Worm (Caenorhabditis elegans) whole organism, young adult: ENCODE data around the gene C11G10.1.

ENCODE experiments used
- B0336.3 ChIP-seq: fragments of 200-800 bp; sonication (Bioruptor generic); IDR thresholded peaks from 2 replicates; pipeline ENCODE4 v1.3.6; 2022; ENCODE audit warnings: missing genetic modification characterization, missing compliant biosample characterization
- C17E4.6 ChIP-seq: fragments of 200-800 bp; sonication (Bioruptor generic); IDR thresholded peaks from 2 replicates; pipeline ENCODE4 v1.3.6; 2022; ENCODE audit warnings: missing genetic modification reagents, missing genetic modification characterization, missing compliant biosample characterization
- F33H1.4 ChIP-seq: fragments of 200-800 bp; sonication (Bioruptor generic); IDR thresholded peaks from 2 replicates; pipeline ENCODE4 v1.3.6; 2022; ENCODE audit warnings: missing genetic modification reagents, missing genetic modification characterization, missing compliant biosample characterization
- F49E8.2 ChIP-seq: sonication (generic microtip); optimal IDR thresholded peaks from 3 replicates; lab custom pipeline; 2017; ENCODE audit warnings: missing genetic modification characterization, mild to moderate bottlenecking, missing compliant biosample characterization, antibody characterized with exemption, moderate library complexity; ENCODE audit not compliant: insufficient read depth
- F52B5.7 ChIP-seq: sonication (generic microtip); optimal IDR thresholded peaks from 2 replicates; lab custom pipeline; 2016; ENCODE audit warnings: mild to moderate bottlenecking, missing genetic modification characterization, missing compliant biosample characterization
- F57A8.1 ChIP-seq: fragments of 200-800 bp; sonication (Bioruptor generic); optimal IDR thresholded peaks from 2 replicates; lab custom pipeline; 2018; ENCODE audit warnings: mild to moderate bottlenecking, missing genetic modification characterization, moderate library complexity, missing compliant biosample characterization
- F57C9.4 ChIP-seq: sonication (generic microtip); optimal IDR thresholded peaks from 2 replicates; lab custom pipeline; 2017; ENCODE audit warnings: mild to moderate bottlenecking, missing genetic modification characterization, missing compliant biosample characterization
- K12H6.12 ChIP-seq: fragments of 200-800 bp; sonication (Bioruptor generic); optimal IDR thresholded peaks from 2 replicates; lab custom pipeline; 2018; ENCODE audit warnings: mild to moderate bottlenecking, missing genetic modification characterization, missing compliant biosample characterization
- T07F8.4 ChIP-seq: sonication (generic microtip); optimal IDR thresholded peaks from 2 replicates; lab custom pipeline; 2016; ENCODE audit warnings: mild to moderate bottlenecking, missing genetic modification characterization, moderate library complexity, missing compliant biosample characterization
- Y95B8A.8 ChIP-seq: fragments of 200-800 bp; sonication (Bioruptor generic); IDR thresholded peaks from 2 replicates; pipeline ENCODE4 v1.3.6; 2022; ENCODE audit warnings: missing genetic modification reagents, missing genetic modification characterization, missing compliant biosample characterization
- atf-7 ChIP-seq: sonication (generic microtip); optimal IDR thresholded peaks from 2 replicates; lab custom pipeline; 2017; ENCODE audit warnings: mild to moderate bottlenecking, missing genetic modification characterization, missing compliant biosample characterization
- athp-1 ChIP-seq: sonication (generic microtip); optimal IDR thresholded peaks from 2 replicates; lab custom pipeline; 2017; ENCODE audit warnings: mild to moderate bottlenecking, missing genetic modification characterization, missing compliant biosample characterization
- attf-5 ChIP-seq: fragments of 200-800 bp; sonication (Bioruptor generic); optimal IDR thresholded peaks from 2 replicates; lab custom pipeline; 2018; ENCODE audit warnings: mild to moderate bottlenecking, missing genetic modification characterization, missing compliant biosample characterization
- cebp-1 ChIP-seq, 2 experiments: fragments of 200-800 bp in 1 of 2; sonication (Bioruptor generic) in 1 of 2; sonication (generic microtip) in 1 of 2; IDR thresholded peaks in 1 of 2; optimal IDR thresholded peaks in 1 of 2; 2 replicates each; pipeline versions ENCODE4 v1.3.6 to Lab custom; 2017 to 2022; ENCODE audit warnings: missing compliant biosample characterization in 2 of 2, missing genetic modification characterization in 2 of 2, mild to moderate bottlenecking in 1 of 2, missing genetic modification reagents in 1 of 2, moderate library complexity in 1 of 2
- cebp-2 ChIP-seq: fragments of 200-800 bp; sonication (Bioruptor generic); IDR thresholded peaks from 2 replicates; pipeline ENCODE4 v1.3.6; 2022; ENCODE audit warnings: missing genetic modification characterization, missing compliant biosample characterization
- ceh-27 ChIP-seq: fragments of 200-800 bp; sonication (Bioruptor generic); optimal IDR thresholded peaks from 2 replicates; lab custom pipeline; 2018; ENCODE audit warnings: mild to moderate bottlenecking, missing genetic modification characterization, moderate library complexity, missing compliant biosample characterization
- ceh-91 ChIP-seq: fragments of 200-800 bp; sonication (Bioruptor generic); IDR thresholded peaks from 2 replicates; pipeline ENCODE4 v1.3.6; 2022; ENCODE audit warnings: missing genetic modification reagents, missing genetic modification characterization, missing compliant biosample characterization
- dpl-1 ChIP-seq: fragments of 150-350 bp; optimal IDR thresholded peaks from 2 replicates; lab custom pipeline; 2014; ENCODE audit warnings: missing biosample characterization, missing genetic modification reagents, missing genetic modification characterization
- ets-4 ChIP-seq: fragments of 200-800 bp; sonication (Bioruptor generic); optimal IDR thresholded peaks from 2 replicates; lab custom pipeline; 2018; ENCODE audit warnings: mild to moderate bottlenecking, missing genetic modification characterization, missing compliant biosample characterization
- fkh-3 ChIP-seq: sonication (generic microtip); optimal IDR thresholded peaks from 2 replicates; lab custom pipeline; 2016; ENCODE audit warnings: mild to moderate bottlenecking, missing genetic modification characterization, missing compliant biosample characterization
- hmg-20 ChIP-seq: fragments of 200-800 bp; sonication (Bioruptor generic); IDR thresholded peaks from 2 replicates; pipeline ENCODE4 v1.3.6; 2022; ENCODE audit warnings: missing genetic modification reagents, missing genetic modification characterization, missing compliant biosample characterization
- hrde-1 ChIP-seq: sonication (generic microtip); optimal IDR thresholded peaks from 2 replicates; lab custom pipeline; 2016; ENCODE audit warnings: missing genetic modification characterization, mild to moderate bottlenecking, missing compliant biosample characterization, moderate library complexity, missing genotype, missing genetic modification reagents, borderline replicate concordance
- lin-26 ChIP-seq: fragments of 200-800 bp; sonication (Bioruptor generic); IDR thresholded peaks from 2 replicates; pipeline ENCODE4 v1.3.6; 2022; ENCODE audit warnings: missing genetic modification reagents, missing genetic modification characterization, missing compliant biosample characterization
- lin-35 ChIP-seq, 3 experiments: fragments of 150-350 bp in 2 of 3; sonication (generic microtip) in 1 of 3; optimal IDR thresholded peaks; 2 replicates each; lab custom pipeline; 2014 to 2018; ENCODE audit warnings: missing biosample characterization in 3 of 3, missing genetic modification characterization in 3 of 3, missing genetic modification reagents in 3 of 3
- lin-54 ChIP-seq: fragments of 200-800 bp; sonication (Bioruptor generic); optimal IDR thresholded peaks from 2 replicates; lab custom pipeline; 2018; ENCODE audit warnings: mild to moderate bottlenecking, missing genetic modification characterization, missing compliant biosample characterization
- lir-1 ChIP-seq: fragments of 200-800 bp; sonication (Bioruptor generic); conservative IDR thresholded peaks from 2 replicates; pipeline ENCODE4 v1.3.6; 2022; ENCODE audit warnings: missing genetic modification reagents, missing genetic modification characterization, missing compliant biosample characterization
- madf-10 ChIP-seq: sonication (generic microtip); optimal IDR thresholded peaks from 2 replicates; lab custom pipeline; 2016; ENCODE audit warnings: mild to moderate bottlenecking, missing genetic modification characterization, missing compliant biosample characterization
- madf-6 ChIP-seq: fragments of 200-800 bp; sonication (Bioruptor generic); IDR thresholded peaks from 2 replicates; pipeline ENCODE4 v1.3.6; 2022; ENCODE audit warnings: missing genetic modification reagents, missing genetic modification characterization, missing compliant biosample characterization
- madf-8 ChIP-seq: fragments of 200-800 bp; sonication (Bioruptor generic); conservative IDR thresholded peaks from 2 replicates; pipeline ENCODE4 v1.3.6; 2022; ENCODE audit warnings: missing genetic modification reagents, missing genetic modification characterization, missing compliant biosample characterization
- mel-28 ChIP-seq: sonication (generic microtip); optimal IDR thresholded peaks from 2 replicates; lab custom pipeline; 2016; ENCODE audit warnings: borderline replicate concordance, mild to moderate bottlenecking, missing genetic modification characterization, missing compliant biosample characterization
- mes-4 ChIP-seq: sonication (generic microtip); optimal IDR thresholded peaks from 2 replicates; lab custom pipeline; 2016; ENCODE audit warnings: missing genotype, missing genetic modification characterization, missing compliant biosample characterization
- mxl-1 ChIP-seq: sonication (generic microtip); optimal IDR thresholded peaks from 2 replicates; lab custom pipeline; 2016; ENCODE audit warnings: missing genetic modification characterization, missing compliant biosample characterization
- nfya-2 ChIP-seq: fragments of 200-800 bp; sonication (Bioruptor generic); IDR thresholded peaks from 2 replicates; pipeline ENCODE4 v1.3.6; 2022; ENCODE audit warnings: missing genetic modification reagents, missing genetic modification characterization, missing compliant biosample characterization
- nfyb-1 ChIP-seq: fragments of 200-800 bp; sonication (Bioruptor generic); IDR thresholded peaks from 2 replicates; pipeline ENCODE4 v1.3.6; 2022; ENCODE audit warnings: missing genetic modification reagents, missing genetic modification characterization, missing compliant biosample characterization
- nhr-80 ChIP-seq: sonication (generic microtip); optimal IDR thresholded peaks from 2 replicates; lab custom pipeline; 2016; ENCODE audit warnings: missing genetic modification characterization, missing compliant biosample characterization
- nhr-90 ChIP-seq: sonication (generic microtip); optimal IDR thresholded peaks from 2 replicates; lab custom pipeline; 2016; ENCODE audit warnings: missing genotype, mild to moderate bottlenecking, missing genetic modification characterization, missing compliant biosample characterization
- pbrm-1 ChIP-seq: fragments of 200-800 bp; sonication (Bioruptor generic); IDR thresholded peaks from 2 replicates; pipeline ENCODE4 v1.3.6; 2022; ENCODE audit warnings: missing genetic modification reagents, missing genetic modification characterization, missing compliant biosample characterization
- pha-4 ChIP-seq: fragments of 150-350 bp; sonication (generic microtip); optimal IDR thresholded peaks from 2 replicates; lab custom pipeline; 2014; ENCODE audit warnings: missing biosample characterization, missing genetic modification reagents, missing genetic modification characterization
- rec-8 ChIP-seq, 2 experiments: sonication (generic microtip); optimal IDR thresholded peaks; 2 replicates each; lab custom pipeline; 2016; ENCODE audit warnings: mild to moderate bottlenecking in 2 of 2, missing genetic modification characterization in 2 of 2, missing genetic modification reagents in 2 of 2, missing genotype in 2 of 2, missing biosample characterization in 1 of 2, missing compliant biosample characterization in 1 of 2, moderate library complexity in 1 of 2
- rpc-1 ChIP-seq, 2 experiments: fragments of 150-350 bp in 1 of 2; sonication (generic microtip) in 1 of 2; optimal IDR thresholded peaks; 2 replicates each; lab custom pipeline; 2014 to 2018; ENCODE audit warnings: missing biosample characterization in 1 of 2, missing genetic modification characterization in 1 of 2, missing genetic modification reagents in 1 of 2, missing genotype in 1 of 2
- snpc-1.3 ChIP-seq: sonication (generic microtip); optimal IDR thresholded peaks from 2 replicates; lab custom pipeline; 2017; ENCODE audit warnings: missing genetic modification characterization, mild to moderate bottlenecking, missing compliant biosample characterization, antibody characterized with exemption, moderate library complexity, missing genotype, missing genetic modification reagents; ENCODE audit not compliant: insufficient read depth
- tbx-9 ChIP-seq: sonication (generic microtip); optimal IDR thresholded peaks from 2 replicates; lab custom pipeline; 2016; ENCODE audit warnings: borderline replicate concordance, missing genetic modification characterization, inconsistent platforms, missing compliant biosample characterization
- tlf-1 ChIP-seq: fragments of 200-800 bp; sonication (Bioruptor generic); optimal IDR thresholded peaks from 2 replicates; lab custom pipeline; 2018; ENCODE audit warnings: mild to moderate bottlenecking, missing genetic modification characterization, missing compliant biosample characterization
- xnd-1 ChIP-seq: sonication (generic microtip); optimal IDR thresholded peaks from 2 replicates; lab custom pipeline; 2016; ENCODE audit warnings: missing genotype, missing genetic modification reagents, missing genetic modification characterization, missing compliant biosample characterization
- zfh-2 ChIP-seq: fragments of 200-800 bp; sonication (Bioruptor generic); conservative IDR thresholded peaks from 2 replicates; pipeline ENCODE4 v1.3.6; 2022; ENCODE audit warnings: missing genetic modification reagents, missing genetic modification characterization, missing compliant biosample characterization
- ztf-22 ChIP-seq: fragments of 200-800 bp; sonication (Bioruptor generic); optimal IDR thresholded peaks from 2 replicates; lab custom pipeline; 2018; ENCODE audit warnings: mild to moderate bottlenecking, missing genetic modification characterization, moderate library complexity, missing compliant biosample characterization
- ztf-26 ChIP-seq: sonication (generic microtip); optimal IDR thresholded peaks from 2 replicates; lab custom pipeline; 2017; ENCODE audit warnings: missing genetic modification characterization, missing compliant biosample characterization

C11G10.1 gene

ce11 chrX:15181454-15181853 is 22.9 kb upstream of the C11G10.1 start, which contains the start of gene pkhm-2 (continued):
- TF ChIP-seq F49E8.2 (tag; lab: Kevin White, UChicago) (no peak), mel-28 (no peak), cebp-2 (0 out of 2 replicates have a peak, but pooled peaks have one; percentile 64), Y95B8A.8 (no peak), nhr-80 (tag; lab: Kevin White, UChicago) (peak; percentile 93), ztf-26 (tag; lab: Kevin White, UChicago) (peak; percentile 86), zfh-2 (GFP tag; lab: Robert Waterston, UW) (peak; percentile 97), xnd-1 (tag; lab: Kevin White, UChicago) (no peak), atf-7 (tag; lab: Kevin White, UChicago) (peak; percentile 68), mxl-1 (tag; lab: Kevin White, UChicago) (no peak), lin-54 (GFP tag; lab: Kevin White, UChicago) (peak; percentile 86), cebp-1 (GFP tag; IDR thresholded peaks at IDR 0.05; lab: Robert Waterston, UW) (peak; percentile 92), cebp-1 (tag; optimal IDR thresholded peaks at IDR 0.05; lab: Kevin White, UChicago) (peak; percentile 98), fkh-3 (tag; lab: Kevin White, UChicago) (no peak), hrde-1 (tag; lab: Kevin White, UChicago) (no peak), rec-8 (tag; optimal IDR thresholded peaks at IDR 0.05; lab: Kevin White, UChicago) (no peak), attf-5 (GFP tag; lab: Kevin White, UChicago) (peak; percentile 92), madf-8 (no peak), lir-1 (GFP tag; lab: Robert Waterston, UW) (peak; percentile 18; the same call in 1 of the 2 replicates), B0336.3 (peak; percentile 81), athp-1 (tag; lab: Kevin White, UChicago) (no peak), snpc-1.3 (tag; lab: Kevin White, UChicago) (no peak), nhr-90 (tag; lab: Kevin White, UChicago) (peak; percentile 29), F52B5.7 (no peak), mes-4 (no peak), nfya-2 (no peak), lin-35 (GFP tag; optimal IDR thresholded peaks at IDR 0.05; lab: Kevin White, UChicago) (peak in 2 of 3 experiments; percentile 5 to 81), C17E4.6 (no peak), tbx-9 (tag; lab: Kevin White, UChicago) (no peak), ets-4 (GFP tag; lab: Kevin White, UChicago) (peak; percentile 89), F33H1.4 (no peak), F57C9.4 (tag; lab: Kevin White, UChicago) (no peak), ceh-91 (no peak), rpc-1 (optimal IDR thresholded peaks at IDR 0.05; lab: Kevin White, UChicago) (no peak), rpc-1 (tag; optimal IDR thresholded peaks at IDR 0.05; lab: Kevin White, UChicago) (no peak), lin-26 (GFP tag; lab: Robert Waterston, UW) (peak; percentile 69), F57A8.1 (GFP tag; lab: Kevin White, UChicago) (no peak), madf-10 (peak; percentile 31), hmg-20 (GFP tag; lab: Robert Waterston, UW) (0 out of 2 replicates have a peak, but pooled peaks have one; percentile 52), ceh-27 (peak; percentile 88), tlf-1 (GFP tag; lab: Kevin White, UChicago) (peak; percentile 26), nfyb-1 (GFP tag; lab: Robert Waterston, UW) (peak; percentile 86), T07F8.4 (tag; lab: Kevin White, UChicago) (no peak), pha-4 (tag; lab: Kevin White, UChicago) (no peak), ztf-22 (GFP tag; lab: Kevin White, UChicago) (peak; percentile 64), dpl-1 (GFP tag; lab: Kevin White, UChicago) (peak; percentile 33), K12H6.12 (peak; percentile 46), pbrm-1 (GFP tag; lab: Robert Waterston, UW) (peak; percentile 88), madf-6 (GFP tag; lab: Robert Waterston, UW) (peak; percentile 50)
